Fruit fly (Drosophila melanogaster) whole organism, embryonic: ENCODE data around the gene Eip93F.
A peak's percentile ranks its signal among the peaks of the same experiment; 100 is the strongest.

ENCODE experiments used
- Atf-2 ChIP-seq: fragments of 200-800 bp; sonication (Bioruptor generic); optimal IDR thresholded peaks from 2 replicates; lab custom pipeline; 2016; ENCODE audit warnings: missing biosample characterization, missing genetic modification characterization
- Bteb2 ChIP-seq: fragments of 200-800 bp; sonication (Bioruptor generic); optimal IDR thresholded peaks from 2 replicates; lab custom pipeline; 2016; ENCODE audit warnings: missing biosample characterization, missing genetic modification characterization
- CG10274 ChIP-seq: fragments of 200-800 bp; sonication (Bioruptor generic); optimal IDR thresholded peaks from 3 replicates; lab custom pipeline; 2017; ENCODE audit warnings: missing biosample characterization, mild to moderate bottlenecking, missing genetic modification characterization
- CG10979 ChIP-seq: fragments of 200-800 bp; sonication (Bioruptor generic); optimal IDR thresholded peaks from 2 replicates; lab custom pipeline; 2018; ENCODE audit warnings: missing biosample characterization, mild to moderate bottlenecking, missing genetic modification characterization, moderate library complexity
- CG11504 ChIP-seq: fragments of 200-800 bp; sonication (Bioruptor generic); optimal IDR thresholded peaks from 3 replicates; lab custom pipeline; 2019; ENCODE audit warnings: missing biosample characterization, mild to moderate bottlenecking, missing genetic modification characterization, moderate library complexity
- CG11695 ChIP-seq: fragments of 200-800 bp; sonication (Bioruptor generic); IDR thresholded peaks from 3 replicates; pipeline ENCODE4 v1.3.6; 2022; ENCODE audit warnings: missing biosample characterization, missing genetic modification characterization
- CG13894 ChIP-seq: fragments of 200-800 bp; sonication (Bioruptor generic); optimal IDR thresholded peaks from 3 replicates; lab custom pipeline; 2018; ENCODE audit warnings: missing biosample characterization, mild to moderate bottlenecking, missing genetic modification characterization, moderate library complexity
- CG15269 ChIP-seq: fragments of 200-800 bp; sonication (Bioruptor generic); optimal IDR thresholded peaks from 2 replicates; lab custom pipeline; 2018; ENCODE audit warnings: missing biosample characterization, mild to moderate bottlenecking, missing genetic modification characterization, moderate library complexity
- CG1529 ChIP-seq: fragments of 200-800 bp; sonication (Bioruptor generic); optimal IDR thresholded peaks from 3 replicates; lab custom pipeline; 2018; ENCODE audit warnings: missing biosample characterization, missing genetic modification characterization
- CG18011 ChIP-seq: fragments of 200-800 bp; sonication (Bioruptor generic); optimal IDR thresholded peaks from 2 replicates; lab custom pipeline; 2017; ENCODE audit warnings: missing biosample characterization, missing genetic modification characterization, mild to moderate bottlenecking, moderate library complexity, missing genotype
- CG18476 ChIP-seq: fragments of 200-800 bp; sonication (Bioruptor generic); optimal IDR thresholded peaks from 2 replicates; lab custom pipeline; 2016; ENCODE audit warnings: missing biosample characterization, mild to moderate bottlenecking, missing genetic modification characterization
- CG18764 ChIP-seq: fragments of 200-800 bp; sonication (Bioruptor generic); optimal IDR thresholded peaks from 3 replicates; lab custom pipeline; 2016; ENCODE audit warnings: missing biosample characterization, missing genetic modification characterization
- CG2116 ChIP-seq: fragments of 200-800 bp; sonication (Bioruptor generic); optimal IDR thresholded peaks from 3 replicates; lab custom pipeline; 2018; ENCODE audit warnings: missing biosample characterization, mild to moderate bottlenecking, missing genetic modification characterization
- CG2875 ChIP-seq: fragments of 200-800 bp; sonication (Bioruptor generic); optimal IDR thresholded peaks from 2 replicates; lab custom pipeline; 2017; ENCODE audit warnings: missing biosample characterization, mild to moderate bottlenecking, missing genetic modification characterization, missing genetic modification reagents
- CG4404 ChIP-seq: fragments of 200-800 bp; sonication (Bioruptor generic); IDR thresholded peaks from 2 replicates; pipeline ENCODE4 v1.3.6; 2022; ENCODE audit warnings: missing biosample characterization, missing genetic modification characterization
- CG6175 ChIP-seq: fragments of 200-800 bp; sonication (Bioruptor generic); IDR thresholded peaks from 3 replicates; pipeline ENCODE4 v1.3.6; 2022; ENCODE audit warnings: missing biosample characterization, missing genetic modification characterization
- CG6689 ChIP-seq: fragments of 200-800 bp; sonication (Bioruptor generic); IDR thresholded peaks from 2 replicates; pipeline ENCODE4 v1.3.6; 2022; ENCODE audit warnings: missing biosample characterization, missing genetic modification characterization
- CG8290 ChIP-seq, 3 experiments: fragments of 200-800 bp; sonication (Bioruptor generic); optimal IDR thresholded peaks; 2 replicates each; lab custom pipeline; 2016 to 2019; ENCODE audit warnings: missing biosample characterization in 3 of 3, missing genetic modification characterization in 3 of 3, mild to moderate bottlenecking in 2 of 3, moderate library complexity in 1 of 3
- CrebB ChIP-seq: fragments of 200-800 bp; sonication (Bioruptor generic); optimal IDR thresholded peaks from 3 replicates; lab custom pipeline; 2018; ENCODE audit warnings: missing biosample characterization, mild to moderate bottlenecking, missing genetic modification characterization
- Doc3 ChIP-seq: fragments of 200-800 bp; sonication (Bioruptor generic); IDR thresholded peaks from 3 replicates; pipeline ENCODE4 v1.3.6; 2022; ENCODE audit warnings: missing biosample characterization, missing genetic modification characterization; ENCODE audit not compliant: partially characterized antibody
- Drgx ChIP-seq: fragments of 200-800 bp; sonication (Bioruptor generic); IDR thresholded peaks from 2 replicates; pipeline ENCODE4 v1.3.6; 2022; ENCODE audit warnings: missing biosample characterization, missing genetic modification characterization
- Ets65A ChIP-seq: fragments of 200-800 bp; sonication (Bioruptor generic); peaks from one replicate; lab custom pipeline; 2016; ENCODE audit warnings: missing biosample characterization, missing genetic modification characterization
- H2.0 ChIP-seq: fragments of 200-800 bp; sonication (Bioruptor generic); IDR thresholded peaks from 2 replicates; pipeline ENCODE4 v1.3.6; 2022; ENCODE audit warnings: missing biosample characterization, missing genetic modification characterization
- HLH3B ChIP-seq: fragments of 200-800 bp; sonication (Bioruptor generic); IDR thresholded peaks from 2 replicates; pipeline ENCODE4 v1.3.6; 2022; ENCODE audit warnings: missing biosample characterization, missing genetic modification characterization
- Mes4 ChIP-seq: fragments of 200-800 bp; sonication (Bioruptor generic); optimal IDR thresholded peaks from 2 replicates; lab custom pipeline; 2016; ENCODE audit warnings: missing biosample characterization, missing genetic modification characterization
- Nf-YA ChIP-seq: fragments of 200-800 bp; sonication (Bioruptor generic); IDR thresholded peaks from 2 replicates; pipeline ENCODE4 v1.3.6; 2022; ENCODE audit warnings: missing biosample characterization, missing genetic modification characterization
- NfI ChIP-seq: fragments of 200-800 bp; sonication (Bioruptor generic); optimal IDR thresholded peaks from 3 replicates; lab custom pipeline; 2018; ENCODE audit warnings: missing biosample characterization, mild to moderate bottlenecking, missing genetic modification characterization, moderate library complexity
- ap ChIP-seq: fragments of 200-800 bp; sonication (Bioruptor generic); IDR thresholded peaks from 2 replicates; pipeline ENCODE4 v1.3.6; 2022; ENCODE audit warnings: missing biosample characterization, missing genetic modification characterization
- bsh ChIP-seq, 2 experiments: fragments of 200-800 bp; sonication (Bioruptor generic); optimal IDR thresholded peaks; 2 replicates each; lab custom pipeline; 2017 to 2018; ENCODE audit warnings: mild to moderate bottlenecking in 2 of 2, missing biosample characterization in 2 of 2, missing genetic modification characterization in 2 of 2, moderate library complexity in 1 of 2
- disco-r ChIP-seq: fragments of 200-800 bp; sonication (Bioruptor generic); optimal IDR thresholded peaks from 2 replicates; lab custom pipeline; 2016; ENCODE audit warnings: missing biosample characterization, missing genetic modification characterization
- esg ChIP-seq: fragments of 200-800 bp; sonication (Bioruptor generic); conservative IDR thresholded peaks from 2 replicates; pipeline ENCODE4 v1.3.6; 2022; ENCODE audit warnings: missing biosample characterization, missing genetic modification characterization
- gt ChIP-seq: fragments of 200-800 bp; sonication (Bioruptor generic); IDR thresholded peaks from 2 replicates; pipeline ENCODE4 v1.3.6; 2022; ENCODE audit warnings: missing biosample characterization, missing genetic modification characterization
- insv ChIP-seq, 2 experiments: fragments of 200-800 bp; sonication (Bioruptor generic); optimal IDR thresholded peaks; 3 replicates each; lab custom pipeline; 2016 to 2018; ENCODE audit warnings: missing biosample characterization in 2 of 2, missing genetic modification characterization in 2 of 2
- ken ChIP-seq: fragments of 200-800 bp; sonication (Bioruptor generic); IDR thresholded peaks from 3 replicates; pipeline ENCODE4 v1.3.6; 2022; ENCODE audit warnings: missing biosample characterization, missing genetic modification characterization
- mirr ChIP-seq: fragments of 200-800 bp; sonication (Bioruptor generic); optimal IDR thresholded peaks from 3 replicates; lab custom pipeline; 2018; ENCODE audit warnings: missing biosample characterization, mild to moderate bottlenecking, missing genetic modification characterization
- nau ChIP-seq: fragments of 200-800 bp; sonication (Bioruptor generic); optimal IDR thresholded peaks from 3 replicates; lab custom pipeline; 2017; ENCODE audit warnings: missing biosample characterization, mild to moderate bottlenecking, missing genetic modification characterization, missing genetic modification reagents
- nom ChIP-seq: fragments of 200-800 bp; sonication (Bioruptor generic); optimal IDR thresholded peaks from 2 replicates; lab custom pipeline; 2017; ENCODE audit warnings: missing biosample characterization, missing genetic modification characterization, mild to moderate bottlenecking, moderate library complexity, missing genetic modification reagents
- psq ChIP-seq: fragments of 200-800 bp; sonication (Bioruptor generic); optimal IDR thresholded peaks from 2 replicates; lab custom pipeline; 2017; ENCODE audit warnings: missing biosample characterization, missing genetic modification characterization
- rib ChIP-seq: fragments of 200-800 bp; sonication (Bioruptor generic); IDR thresholded peaks from 2 replicates; pipeline ENCODE4 v1.3.6; 2022; ENCODE audit warnings: missing biosample characterization, missing genetic modification characterization
- row ChIP-seq: fragments of 200-800 bp; sonication (Bioruptor generic); IDR thresholded peaks from 3 replicates; pipeline ENCODE4 v1.3.6; 2022; ENCODE audit warnings: missing biosample characterization, missing genetic modification characterization
- salm ChIP-seq: fragments of 200-800 bp; sonication (Bioruptor generic); optimal IDR thresholded peaks from 2 replicates; lab custom pipeline; 2018; ENCODE audit warnings: missing biosample characterization, mild to moderate bottlenecking, missing genetic modification characterization
- sima ChIP-seq: fragments of 200-800 bp; sonication (Bioruptor generic); optimal IDR thresholded peaks from 2 replicates; lab custom pipeline; 2016; ENCODE audit warnings: missing biosample characterization, missing genetic modification characterization
- sug ChIP-seq: fragments of 200-800 bp; optimal IDR thresholded peaks from 2 replicates; lab custom pipeline; 2019; ENCODE audit warnings: missing biosample characterization, mild to moderate bottlenecking, missing genetic modification characterization, moderate library complexity
- tx ChIP-seq: fragments of 200-800 bp; sonication (Bioruptor generic); optimal IDR thresholded peaks from 2 replicates; lab custom pipeline; 2016; ENCODE audit warnings: missing biosample characterization, missing genetic modification characterization
- z ChIP-seq: fragments of 200-800 bp; sonication (Bioruptor generic); IDR thresholded peaks from 3 replicates; pipeline ENCODE4 v1.3.6; 2022; ENCODE audit warnings: missing biosample characterization, missing genetic modification characterization
- zfh2 ChIP-seq: fragments of 200-800 bp; sonication (Bioruptor generic); optimal IDR thresholded peaks from 2 replicates; lab custom pipeline; 2016; ENCODE audit warnings: missing biosample characterization, missing genetic modification characterization

Eip93F gene

dm6 chr3R:21922674-21923323, 26.1 kb upstream of the Eip93F start:
- TF ChIP-seq Ets65A (GFP tag; lab: Kevin White, UChicago) = no peak
- no peak for TF ChIP-seq CG6175
- TF ChIP-seq nom (GFP tag; lab: Kevin White, UChicago) = peak; percentile 65
- no peak for TF ChIP-seq Doc3 (GFP tag; lab: Robert Waterston, UW)
- TF ChIP-seq NfI (GFP tag; lab: Kevin White, UChicago) = no peak
- no peak for TF ChIP-seq Atf-2 (GFP tag; lab: Kevin White, UChicago)
- no peak for TF ChIP-seq CG2116 (GFP tag; lab: Kevin White, UChicago)
- no peak for TF ChIP-seq Drgx (GFP tag; lab: Robert Waterston, UW)
- no peak for TF ChIP-seq CG11695 (GFP tag; lab: Robert Waterston, UW)
- TF ChIP-seq salm (tag; lab: Kevin White, UChicago) = no peak
- no peak for TF ChIP-seq CG8290 (GFP tag; optimal IDR thresholded peaks at IDR 0.05; lab: Kevin White, UChicago)
- TF ChIP-seq CG8290 (tag; optimal IDR thresholded peaks at IDR 0.05; lab: Kevin White, UChicago) = no peak
- no peak for TF ChIP-seq insv (GFP tag; optimal IDR thresholded peaks at IDR 0.05; lab: Kevin White, UChicago)
- no peak for TF ChIP-seq CG6689 (GFP tag; lab: Robert Waterston, UW)
- no peak for TF ChIP-seq Bteb2 (GFP tag; lab: Kevin White, UChicago)
- no peak for TF ChIP-seq CG2875 (GFP tag; lab: Kevin White, UChicago)
- peak in 1 of 2 experiments; percentile 46 for TF ChIP-seq bsh (GFP tag; optimal IDR thresholded peaks at IDR 0.05; lab: Kevin White, UChicago)
- TF ChIP-seq sima (GFP tag; lab: Kevin White, UChicago) = no peak
- TF ChIP-seq CrebB (tag; lab: Kevin White, UChicago) = no peak

- TF ChIP-seq CG10274 (GFP tag; lab: Kevin White, UChicago) (no peak), row (no peak)
Measured at dm6 chr3R:21923742-21924141, 25.2 kb upstream of the Eip93F start.

DNA sequence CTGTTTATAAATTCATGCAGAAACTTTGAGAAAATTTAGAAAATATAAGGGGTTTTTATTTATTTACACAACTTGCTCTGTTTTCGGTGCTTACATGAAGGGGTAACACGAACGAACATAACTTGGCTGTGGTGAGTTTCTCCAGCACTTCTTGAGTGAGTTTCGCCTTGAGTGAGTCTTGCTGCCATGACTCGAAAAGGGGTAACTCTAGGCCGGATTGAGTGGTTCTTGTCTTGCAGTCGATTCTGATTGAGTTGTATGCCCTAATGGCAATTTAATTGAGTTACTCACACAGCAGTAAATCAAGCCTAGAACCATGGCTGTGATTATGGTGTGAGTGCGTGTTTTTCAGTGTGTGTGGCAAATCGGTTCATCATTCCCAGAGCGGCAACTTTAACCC, 20.7 kb upstream of the Eip93F start:
- TF ChIP-seq nau = no peak
- TF ChIP-seq CG18011 (GFP tag; lab: Kevin White, UChicago) = no peak
- no peak for TF ChIP-seq H2.0 (GFP tag; lab: Robert Waterston, UW)
- TF ChIP-seq z (GFP tag; lab: Robert Waterston, UW) = peak; percentile 94

dm6 chr3R:21931346-21931745, 17.6 kb upstream of the Eip93F start:
- TF ChIP-seq mirr (GFP tag; lab: Kevin White, UChicago) (no peak), esg (no peak), CG11504 (peak; percentile 53), Nf-YA (no peak), CG13894 (tag; lab: Kevin White, UChicago) (no peak), CG10979 (tag; lab: Kevin White, UChicago) (no peak), CG18011 (GFP tag; lab: Kevin White, UChicago) (no peak), ken (GFP tag; lab: Robert Waterston, UW) (no peak), gt (no peak), Mes4 (no peak), ap (0 out of 2 replicates have a peak, but pooled peaks have one; percentile 3), CG18476 (GFP tag; lab: Kevin White, UChicago) (no peak), tx (GFP tag; lab: Kevin White, UChicago) (no peak), HLH3B (GFP tag; lab: Robert Waterston, UW) (no peak), zfh2 (no peak), rib (no peak), CG6689 (GFP tag; lab: Robert Waterston, UW) (0 out of 2 replicates have a peak, but pooled peaks have one; percentile 19), sug (tag; lab: Kevin White, UChicago) (no peak), CG15269 (tag; lab: Kevin White, UChicago) (peak; percentile 32), CG4404 (no peak), CG1529 (GFP tag; lab: Kevin White, UChicago) (no peak), CG18764 (no peak), disco-r (no peak), psq (GFP tag; lab: Kevin White, UChicago) (no peak)
